Worm (Caenorhabditis elegans) whole organism, L4/young adult: ENCODE measurements around the gene tin-9.2.

ENCODE experiments used
- W03F9.2 ChIP-seq: fragments of 150-350 bp; optimal IDR thresholded peaks from 2 replicates; lab custom pipeline; 2014; ENCODE audit warnings: missing biosample characterization, missing genetic modification characterization
- dao-5 ChIP-seq: sonication (generic microtip); optimal IDR thresholded peaks from 2 replicates; lab custom pipeline; 2016; ENCODE audit warnings: missing genotype, missing genetic modification characterization, moderate library complexity, missing compliant biosample characterization
- him-1 ChIP-seq: sonication (generic microtip); optimal IDR thresholded peaks from 2 replicates; lab custom pipeline; 2016; ENCODE audit warnings: missing genotype, missing genetic modification reagents, missing genetic modification characterization, missing compliant biosample characterization

- TF ChIP-seq W03F9.2 (tag; lab: Kevin White, UChicago): no peak
- no peak for TF ChIP-seq dao-5
- no peak for TF ChIP-seq him-1
These were observed 15.7 kb upstream of the tin-9.2 start for ce11 chrIV:13082836-13083763.
